Fruit fly (Drosophila melanogaster) whole organism, embryonic: Measurements from ENCODE around the gene CG8543.

Experiments
- Adf1 ChIP-seq: fragments of 200-800 bp; sonication (Bioruptor generic); IDR thresholded peaks from 2 replicates; pipeline ENCODE4 v1.3.6; 2022; ENCODE audit warnings: missing biosample characterization, missing genetic modification characterization
- CG10431 ChIP-seq: fragments of 200-800 bp; sonication (Bioruptor generic); optimal IDR thresholded peaks from 3 replicates; lab custom pipeline; 2018; ENCODE audit warnings: missing biosample characterization, mild to moderate bottlenecking, missing genetic modification characterization
- CG12219 ChIP-seq: fragments of 200-800 bp; sonication (Bioruptor generic); optimal IDR thresholded peaks from 3 replicates; lab custom pipeline; 2018; ENCODE audit warnings: missing biosample characterization, mild to moderate bottlenecking, missing genetic modification characterization
- CG1233 ChIP-seq: fragments of 200-800 bp; sonication (Bioruptor generic); optimal IDR thresholded peaks from 4 replicates; lab custom pipeline; 2018; ENCODE audit warnings: missing biosample characterization, mild to moderate bottlenecking, missing genetic modification characterization
- CG13775 ChIP-seq: fragments of 200-800 bp; sonication (Bioruptor generic); optimal IDR thresholded peaks from 3 replicates; lab custom pipeline; 2017; ENCODE audit warnings: missing biosample characterization, mild to moderate bottlenecking, missing genetic modification characterization
- CG14441 ChIP-seq: fragments of 200-800 bp; sonication (Bioruptor generic); IDR thresholded peaks from 2 replicates; pipeline ENCODE4 v1.3.6; 2022; ENCODE audit warnings: missing biosample characterization, missing genetic modification characterization
- CG15479 ChIP-seq: fragments of 200-800 bp; sonication (Bioruptor generic); optimal IDR thresholded peaks from 3 replicates; lab custom pipeline; 2019; ENCODE audit warnings: missing biosample characterization, mild to moderate bottlenecking, missing genetic modification characterization, moderate library complexity
- CG17359 ChIP-seq: fragments of 200-800 bp; sonication (Bioruptor generic); optimal IDR thresholded peaks from 3 replicates; lab custom pipeline; 2018; ENCODE audit warnings: missing biosample characterization, mild to moderate bottlenecking, missing genetic modification characterization, moderate library complexity
- CG18619 ChIP-seq: fragments of 200-800 bp; sonication (Bioruptor generic); optimal IDR thresholded peaks from 3 replicates; lab custom pipeline; 2017; ENCODE audit warnings: missing biosample characterization, mild to moderate bottlenecking, missing genetic modification characterization
- CG2199 ChIP-seq: fragments of 200-800 bp; sonication (Bioruptor generic); IDR thresholded peaks from 3 replicates; pipeline ENCODE4 v1.3.6; 2022; ENCODE audit warnings: missing biosample characterization, missing genetic modification characterization
- CG3281 ChIP-seq: fragments of 200-800 bp; sonication (Bioruptor generic); optimal IDR thresholded peaks from 3 replicates; lab custom pipeline; 2017; ENCODE audit warnings: missing biosample characterization, mild to moderate bottlenecking, missing genetic modification characterization
- CG3407 ChIP-seq: fragments of 200-800 bp; sonication (Bioruptor generic); optimal IDR thresholded peaks from 2 replicates; lab custom pipeline; 2018; ENCODE audit warnings: missing biosample characterization, mild to moderate bottlenecking, missing genetic modification characterization
- CG3726 ChIP-seq: fragments of 200-800 bp; sonication (Bioruptor generic); IDR thresholded peaks from 3 replicates; pipeline ENCODE4, ENCODE4 v1.3.6; 2022; ENCODE audit warnings: missing biosample characterization, missing genetic modification characterization
- CG3995 ChIP-seq: fragments of 200-800 bp; sonication (Bioruptor generic); optimal IDR thresholded peaks from 3 replicates; lab custom pipeline; 2016; ENCODE audit warnings: missing biosample characterization, missing genetic modification characterization
- CG4360 ChIP-seq: fragments of 200-800 bp; sonication (Bioruptor generic); IDR thresholded peaks from 2 replicates; pipeline ENCODE4 v1.3.6; 2022; ENCODE audit warnings: missing biosample characterization, missing genetic modification characterization
- CG4424 ChIP-seq: fragments of 200-800 bp; sonication (Bioruptor generic); optimal IDR thresholded peaks from 3 replicates; lab custom pipeline; 2016; ENCODE audit warnings: missing biosample characterization, missing genetic modification characterization
- CG6272 ChIP-seq: fragments of 200-800 bp; sonication (Bioruptor generic); IDR thresholded peaks from 2 replicates; pipeline ENCODE4 v1.3.6; 2022; ENCODE audit warnings: missing biosample characterization, missing genetic modification characterization
- CG8924 ChIP-seq: fragments of 200-800 bp; optimal IDR thresholded peaks from 3 replicates; lab custom pipeline; 2019; ENCODE audit warnings: missing biosample characterization, mild to moderate bottlenecking, missing genetic modification characterization, moderate library complexity
- CG9932 ChIP-seq: fragments of 200-800 bp; sonication (Bioruptor generic); IDR thresholded peaks from 2 replicates; pipeline ENCODE4 v1.3.6; 2022; ENCODE audit warnings: missing biosample characterization, missing genetic modification characterization
- D19A ChIP-seq: fragments of 200-800 bp; optimal IDR thresholded peaks from 3 replicates; lab custom pipeline; 2019; ENCODE audit warnings: missing biosample characterization, mild to moderate bottlenecking, missing genetic modification characterization, moderate library complexity
- Dbx ChIP-seq: fragments of 200-800 bp; sonication (Bioruptor generic); IDR thresholded peaks from 3 replicates; pipeline ENCODE4 v1.3.6; 2022; ENCODE audit warnings: missing biosample characterization, missing genetic modification characterization
- HHEX ChIP-seq: fragments of 200-800 bp; sonication (Bioruptor generic); optimal IDR thresholded peaks from 3 replicates; lab custom pipeline; 2017; ENCODE audit warnings: missing biosample characterization, mild to moderate bottlenecking, missing genetic modification characterization, missing genetic modification reagents
- HmgD ChIP-seq: fragments of 200-800 bp; sonication (Bioruptor generic); optimal IDR thresholded peaks from 3 replicates; lab custom pipeline; 2016; ENCODE audit warnings: missing biosample characterization, missing genetic modification characterization
- Hmx ChIP-seq: fragments of 200-800 bp; sonication (Bioruptor generic); optimal IDR thresholded peaks from 2 replicates; lab custom pipeline; 2016; ENCODE audit warnings: missing biosample characterization, missing genetic modification characterization
- Med ChIP-seq: fragments of 200-800 bp; sonication (Bioruptor generic); peaks from one replicate; lab custom pipeline; 2016; ENCODE audit warnings: missing biosample characterization, missing genetic modification characterization, mild to moderate bottlenecking, inconsistent platforms, moderate library complexity
- Nf-YC ChIP-seq: fragments of 200-800 bp; optimal IDR thresholded peaks from 3 replicates; lab custom pipeline; 2019; ENCODE audit warnings: missing biosample characterization, mild to moderate bottlenecking, missing genetic modification characterization, moderate library complexity
- Rfx ChIP-seq: fragments of 200-800 bp; sonication (Bioruptor generic); IDR thresholded peaks from 2 replicates; pipeline ENCODE4 v1.3.6; 2022; ENCODE audit warnings: missing biosample characterization, missing genetic modification characterization
- Sox100B ChIP-seq: fragments of 200-800 bp; sonication (Bioruptor generic); optimal IDR thresholded peaks from 3 replicates; lab custom pipeline; 2018; ENCODE audit warnings: missing biosample characterization, mild to moderate bottlenecking, missing genetic modification characterization
- Spps ChIP-seq: fragments of 200-800 bp; sonication (Bioruptor generic); optimal IDR thresholded peaks from 2 replicates; lab custom pipeline; 2018; ENCODE audit warnings: missing biosample characterization, mild to moderate bottlenecking, missing genetic modification characterization
- Sry-δ ChIP-seq: fragments of 200-800 bp; sonication (Bioruptor generic); optimal IDR thresholded peaks from 2 replicates; lab custom pipeline; 2016; ENCODE audit warnings: missing biosample characterization, missing genetic modification characterization
- Stat92E ChIP-seq, 3 experiments: fragments of >200 bp in 2 of 3; fragments of 200-800 bp in 1 of 3; sonication (Bioruptor generic) in 1 of 3; optimal IDR thresholded peaks; 2 replicates each; lab custom pipeline; 2017 to 2019; ENCODE audit warnings: missing biosample characterization in 3 of 3, missing genetic modification characterization in 3 of 3, mild to moderate bottlenecking in 1 of 3, moderate library complexity in 1 of 3
- Taf1 ChIP-seq: fragments of 200-800 bp; sonication (Bioruptor generic); IDR thresholded peaks from 2 replicates; pipeline ENCODE4 v1.3.6; 2022; ENCODE audit warnings: missing biosample characterization, missing genetic modification characterization
- Trl ChIP-seq, 3 experiments: fragments of >200 bp in 2 of 3; fragments of 200-800 bp in 1 of 3; sonication (Bioruptor generic) in 1 of 3; optimal IDR thresholded peaks; 2 replicates in 1 of 3; 3 replicates in 2 of 3; lab custom pipeline; 2016 to 2017; ENCODE audit warnings: missing biosample characterization in 1 of 3, missing genetic modification characterization in 1 of 3
- caup ChIP-seq: fragments of 200-800 bp; sonication (Bioruptor generic); optimal IDR thresholded peaks from 3 replicates; lab custom pipeline; 2017; ENCODE audit warnings: missing biosample characterization, mild to moderate bottlenecking, missing genetic modification characterization, moderate library complexity; ENCODE audit not compliant: severe bottlenecking
- chinmo ChIP-seq: fragments of 200-800 bp; sonication (Bioruptor generic); IDR thresholded peaks from 4 replicates; pipeline ENCODE4 v1.3.6; 2022; ENCODE audit warnings: missing biosample characterization, missing genetic modification characterization; ENCODE audit not compliant: partially characterized antibody
- chn ChIP-seq: fragments of 200-800 bp; sonication (Bioruptor generic); optimal IDR thresholded peaks from 2 replicates; lab custom pipeline; 2016; ENCODE audit warnings: missing biosample characterization, missing genetic modification characterization
- disco-r ChIP-seq: fragments of 200-800 bp; sonication (Bioruptor generic); optimal IDR thresholded peaks from 2 replicates; lab custom pipeline; 2016; ENCODE audit warnings: missing biosample characterization, missing genetic modification characterization
- exex ChIP-seq: fragments of 200-800 bp; sonication (Bioruptor generic); optimal IDR thresholded peaks from 4 replicates; lab custom pipeline; 2018; ENCODE audit warnings: missing biosample characterization, mild to moderate bottlenecking, missing genetic modification characterization, moderate library complexity
- ind ChIP-seq: fragments of 200-800 bp; sonication (Bioruptor generic); optimal IDR thresholded peaks from 3 replicates; lab custom pipeline; 2016; ENCODE audit warnings: missing biosample characterization, missing genetic modification characterization
- lov ChIP-seq, 2 experiments: fragments of 200-800 bp in 1 of 2; fragments of >200 bp in 1 of 2; sonication (Bioruptor generic) in 1 of 2; IDR thresholded peaks in 1 of 2; optimal IDR thresholded peaks in 1 of 2; 2 replicates in 1 of 2; 3 replicates in 1 of 2; pipeline versions ENCODE4 v1.3.6 to Lab custom; 2017 to 2022; ENCODE audit warnings: missing biosample characterization in 1 of 2, missing genetic modification characterization in 1 of 2
- nau ChIP-seq: fragments of 200-800 bp; sonication (Bioruptor generic); optimal IDR thresholded peaks from 3 replicates; lab custom pipeline; 2017; ENCODE audit warnings: missing biosample characterization, mild to moderate bottlenecking, missing genetic modification characterization, missing genetic modification reagents
- p53 ChIP-seq: fragments of 200-800 bp; sonication (Bioruptor generic); optimal IDR thresholded peaks from 2 replicates; lab custom pipeline; 2016; ENCODE audit warnings: missing biosample characterization, missing genetic modification characterization
- slbo ChIP-seq: fragments of 200-800 bp; sonication (Bioruptor generic); IDR thresholded peaks from 2 replicates; pipeline ENCODE4 v1.3.6; 2022; ENCODE audit warnings: missing biosample characterization, missing genetic modification characterization
- slou ChIP-seq: fragments of 200-800 bp; sonication (Bioruptor generic); optimal IDR thresholded peaks from 3 replicates; lab custom pipeline; 2016; ENCODE audit warnings: missing biosample characterization, missing genetic modification characterization
- twi ChIP-seq: fragments of 200-800 bp; optimal IDR thresholded peaks from 2 replicates; lab custom pipeline; 2019; ENCODE audit warnings: missing biosample characterization, mild to moderate bottlenecking, missing genetic modification characterization, moderate library complexity

The CG8543 gene

dm6 chr3L:7470202-7470601 is at the start of gene CG8543:
CG8543 (minus strand) TSS chr3L:7470302.
- TF ChIP-seq slou (GFP tag; lab: Kevin White, UChicago) (no peak), chn (GFP tag; lab: Kevin White, UChicago) (no peak), CG3407 (GFP tag; lab: Kevin White, UChicago) (no peak), Sox100B (GFP tag; lab: Kevin White, UChicago) (no peak), Rfx (GFP tag; lab: Robert Waterston, UW) (no peak), Taf1 (GFP tag; lab: Robert Waterston, UW) (no peak), CG12219 (GFP tag; lab: Kevin White, UChicago) (no peak), CG3281 (GFP tag; lab: Kevin White, UChicago) (no peak), D19A (tag; lab: Kevin White, UChicago) (no peak), CG8924 (tag; lab: Kevin White, UChicago) (no peak), Sry-δ (GFP tag; lab: Kevin White, UChicago) (no peak)

dm6 chr3L:7519219-7519618 is 49.1 kb upstream of the CG8543 start:
- TF ChIP-seq twi (tag; lab: Kevin White, UChicago): peak; percentile 93
- no peak for TF ChIP-seq Stat92E (GFP tag; optimal IDR thresholded peaks at IDR 0.05; lab: Kevin White, UChicago)
- TF ChIP-seq CG3726 (GFP tag; lab: Robert Waterston, UW): no peak
- 0 out of 2 replicates have a peak, but pooled peaks have one; percentile 11 for TF ChIP-seq slbo (GFP tag; lab: Robert Waterston, UW)
- TF ChIP-seq CG3995: peak; percentile 58
- TF ChIP-seq CG2199 (GFP tag; lab: Robert Waterston, UW): peak; percentile 30; the same call in 1 of the 3 replicates

DNA sequence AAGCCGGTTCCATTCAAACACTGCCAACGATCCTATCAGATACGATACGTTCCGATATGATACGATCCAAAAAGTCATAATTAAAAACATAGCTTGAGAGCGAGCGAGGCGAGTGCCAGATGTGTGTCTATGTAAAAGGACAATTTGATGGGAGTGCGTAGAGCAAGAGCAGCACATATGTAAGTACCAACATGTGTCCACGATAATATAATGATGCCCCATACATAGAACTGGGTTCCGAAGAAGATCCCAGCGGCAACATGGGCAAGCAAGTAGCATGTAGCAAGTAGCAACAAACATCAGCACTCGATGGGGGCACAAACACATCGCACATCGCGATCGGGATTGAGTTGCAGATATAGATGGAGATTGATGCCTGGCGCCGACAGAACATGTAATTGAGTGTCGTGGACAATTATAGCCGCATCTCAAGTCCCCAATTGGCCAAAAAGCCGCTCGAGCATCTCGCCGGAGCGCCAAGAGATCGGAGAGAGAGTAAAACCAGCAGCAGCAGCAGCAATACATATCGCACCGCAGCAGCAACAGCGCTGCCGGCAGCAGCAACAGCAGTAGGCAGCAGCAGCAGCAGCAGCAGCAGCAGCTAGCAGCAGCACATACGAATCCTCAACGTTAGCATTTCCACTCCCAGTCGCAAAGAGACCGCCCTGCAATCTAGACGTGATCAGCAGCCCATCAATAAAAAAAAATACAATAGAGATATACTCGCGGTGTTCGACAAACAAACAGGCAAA is 48.4 kb upstream of the CG8543 start, which contains the start of gene ltl:
TSS of gene ltl (plus strand) at position 647 of the 752 bp plus-strand sequence.
- peak; percentile 96 for TF ChIP-seq twi (tag; lab: Kevin White, UChicago)
- TF ChIP-seq Med: peak; percentile 57
- TF ChIP-seq CG13775: no peak
- no peak for TF ChIP-seq CG15479
- TF ChIP-seq p53: no peak
- TF ChIP-seq HmgD (GFP tag; lab: Kevin White, UChicago): no peak
- TF ChIP-seq CG14441 (GFP tag; lab: Robert Waterston, UW): no peak
- no peak for TF ChIP-seq Sox100B (GFP tag; lab: Kevin White, UChicago)
- TF ChIP-seq CG9932: no peak
- no peak for TF ChIP-seq caup (GFP tag; lab: Kevin White, UChicago)
- TF ChIP-seq disco-r (GFP tag; lab: Kevin White, UChicago): no peak
- TF ChIP-seq Hmx (GFP tag; lab: Kevin White, UChicago): no peak
- TF ChIP-seq lov (optimal IDR thresholded peaks at IDR 0.05; lab: Kevin White, UChicago): no peak
- TF ChIP-seq lov (GFP tag; IDR thresholded peaks at IDR 0.05; lab: Robert Waterston, UW): no peak
- TF ChIP-seq CG6272 (GFP tag; lab: Robert Waterston, UW): no peak
- no peak for TF ChIP-seq Nf-YC
- TF ChIP-seq ind (GFP tag; lab: Kevin White, UChicago): no peak
- TF ChIP-seq CG4424: no peak
- TF ChIP-seq CG18619 (GFP tag; lab: Kevin White, UChicago): no peak
- 0 out of 3 replicates have a peak, but pooled peaks have one; percentile 18 for TF ChIP-seq Dbx (GFP tag; lab: Robert Waterston, UW)
- peak in 1 of 2 experiments; percentile 46 for TF ChIP-seq Trl (optimal IDR thresholded peaks at IDR 0.05; lab: Kevin White, UChicago)
- no peak for TF ChIP-seq Trl (GFP tag; optimal IDR thresholded peaks at IDR 0.05; lab: Kevin White, UChicago)
- TF ChIP-seq Spps (tag; lab: Kevin White, UChicago): no peak
- TF ChIP-seq CG17359 (tag; lab: Kevin White, UChicago): no peak
- TF ChIP-seq CG4360 (GFP tag; lab: Robert Waterston, UW): no peak
- no peak for TF ChIP-seq CG1233 (GFP tag; lab: Kevin White, UChicago)
- TF ChIP-seq exex: no peak
- 0 out of 4 replicates have a peak, but pooled peaks have one; percentile 67 for TF ChIP-seq chinmo (GFP tag; lab: Robert Waterston, UW)
- no peak for TF ChIP-seq HHEX (GFP tag; lab: Kevin White, UChicago)
- TF ChIP-seq nau (GFP tag; lab: Kevin White, UChicago): no peak
- TF ChIP-seq Adf1 (GFP tag; lab: Robert Waterston, UW): peak; percentile 82
- TF ChIP-seq CG10431 (GFP tag; lab: Kevin White, UChicago): no peak
